Worm (Caenorhabditis elegans): ENCODE results near the gene memb-1.

DNA sequence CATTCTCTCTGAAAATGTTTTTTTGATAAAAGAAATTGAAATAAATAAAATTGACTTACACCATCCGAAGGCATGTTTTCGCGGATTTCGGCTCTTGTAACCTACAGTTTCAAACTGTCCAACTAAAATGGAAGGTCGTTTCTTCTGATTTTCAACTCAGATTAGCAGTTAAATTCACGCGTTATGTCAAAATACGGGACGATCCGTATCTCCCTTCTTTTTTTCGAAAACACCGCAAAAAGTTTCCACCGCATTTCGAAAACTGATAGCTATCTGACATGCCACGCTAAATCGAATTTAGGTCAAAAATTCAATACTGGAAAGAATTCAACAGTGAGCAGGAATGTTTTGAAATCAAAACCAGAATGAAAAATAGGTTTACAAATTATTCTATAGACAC lies 16.8 kb upstream of the memb-1 start, which contains the start of gene tba-8:
- TF ChIP-seq aly-1 (tag; optimal IDR thresholded peaks at IDR 0.05), result no peak
- TF ChIP-seq hmbx-1 (tag; optimal IDR thresholded peaks at IDR 0.05), result no peak
- TF ChIP-seq ceh-36 (tag; optimal IDR thresholded peaks at IDR 0.05), result no peak
- TF ChIP-seq tbx-11 (GFP tag; IDR thresholded peaks at IDR 0.05), result no peak
- TF ChIP-seq ama-1 (optimal IDR thresholded peaks at IDR 0.05), result no peak
- TF ChIP-seq B0310.2 (tag; optimal IDR thresholded peaks at IDR 0.05), result no peak
- TF ChIP-seq scrt-1 (GFP tag; IDR thresholded peaks at IDR 0.05), result no peak

All from whole organism, early embryonic.